Worm (Caenorhabditis elegans): ENCODE data around the gene ZK813.5.

- TF ChIP-seq ama-1 (optimal IDR thresholded peaks at IDR 0.05) (no peak), aly-1 (tag; optimal IDR thresholded peaks at IDR 0.05) (no peak), ets-7 (tag; optimal IDR thresholded peaks at IDR 0.05) (no peak), F13C5.2 (tag; optimal IDR thresholded peaks at IDR 0.05) (no peak), tbx-37 (GFP tag; conservative IDR thresholded peaks at IDR 0.05) (no peak), ceh-13 (GFP tag; optimal IDR thresholded peaks at IDR 0.05) (no peak), pes-1 (GFP tag; IDR thresholded peaks at IDR 0.05) (no peak), hnd-1 (tag; optimal IDR thresholded peaks at IDR 0.05) (no peak), tbx-11 (GFP tag; IDR thresholded peaks at IDR 0.05) (no peak), flt-1 (GFP tag; IDR thresholded peaks at IDR 0.05) (no peak), hmg-4 (GFP tag; optimal IDR thresholded peaks at IDR 0.05) (peak; percentile 1), ceh-36 (tag; optimal IDR thresholded peaks at IDR 0.05) (no peak), hmbx-1 (tag; optimal IDR thresholded peaks at IDR 0.05) (no peak), scrt-1 (GFP tag; IDR thresholded peaks at IDR 0.05) (no peak)
Observed at ce11 chrX:3414660-3415144, 36.3 kb downstream of the ZK813.5 start, which contains the start of gene dhs-27.

All from whole organism, early embryonic.